Worm (Caenorhabditis elegans): ENCODE data around the gene ZK430.5.

ZK430.5 gene

DNA sequence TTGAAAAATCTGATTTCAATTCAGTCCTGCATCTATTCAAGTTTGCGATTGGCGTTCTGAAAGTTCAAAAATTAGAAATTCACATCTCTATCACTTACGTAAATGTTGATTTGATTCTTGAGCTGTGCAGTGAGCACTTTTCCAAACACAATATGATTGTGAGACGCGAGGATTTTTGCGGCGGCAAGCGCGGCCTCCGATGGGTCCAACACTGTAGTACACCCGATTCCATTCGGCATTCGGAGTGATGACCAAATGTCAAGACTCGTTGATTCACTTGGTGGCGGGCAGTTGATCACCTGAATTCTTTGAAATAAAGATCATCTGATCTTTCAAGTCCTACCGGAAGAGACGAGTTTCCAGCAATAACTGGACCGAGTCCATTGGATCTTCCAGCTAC lies 35.7 kb upstream of the ZK430.5 start:
- TF ChIP-seq nhr-19 (GFP tag; conservative IDR thresholded peaks at IDR 0.05) (no peak), C34B4.2 (tag; optimal IDR thresholded peaks at IDR 0.05) (no peak)

DNA sequence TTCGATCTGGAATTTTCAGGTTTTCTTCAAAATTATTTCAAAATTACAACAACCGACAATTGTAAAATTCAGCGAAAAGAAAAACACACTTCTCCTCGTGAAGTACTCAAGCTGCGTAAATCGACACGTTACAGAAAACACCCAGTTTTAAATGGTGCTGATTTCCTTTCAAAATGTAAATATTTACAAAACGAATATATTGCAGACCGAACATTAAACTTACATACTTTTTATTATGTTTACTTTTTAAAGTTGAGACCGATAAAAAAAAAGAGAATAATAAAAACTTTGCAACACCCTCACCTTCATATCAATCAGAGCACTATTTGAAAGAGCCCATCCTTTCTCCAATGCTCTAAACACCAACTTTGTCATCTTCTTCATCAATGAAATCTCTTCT lies 34.6 kb upstream of the ZK430.5 start:
- no peak for TF ChIP-seq tlp-1 (tag; optimal IDR thresholded peaks at IDR 0.05)

DNA sequence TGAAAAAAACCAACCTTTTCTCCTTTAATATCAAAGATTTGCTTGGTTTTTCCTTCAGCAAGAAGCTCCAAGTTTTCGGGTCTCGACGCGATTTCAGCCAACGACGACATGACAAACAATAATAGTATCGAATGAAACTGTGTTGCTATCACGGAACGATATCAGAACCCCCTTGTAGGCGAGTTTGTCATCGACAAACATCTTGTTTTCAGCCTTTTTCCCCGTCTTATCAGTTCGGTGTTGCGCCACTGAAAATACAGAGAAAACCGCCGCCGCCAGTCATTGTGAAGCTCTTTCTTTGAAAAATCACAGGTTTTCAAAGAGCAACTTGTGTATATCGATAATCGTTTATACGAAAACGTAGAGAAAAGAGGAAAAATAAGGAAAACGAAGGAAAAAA lies 33.1 kb upstream of the ZK430.5 start, which contains the start of gene paic-1:
Gene paic-1, minus strand, starts transcription at position 120 of the 400 bp plus-strand sequence.
- TF ChIP-seq efl-1 (optimal IDR thresholded peaks at IDR 0.05): no peak
- no peak for TF ChIP-seq efl-1 (GFP tag; optimal IDR thresholded peaks at IDR 0.05 in 1 of 2)
- TF ChIP-seq dpl-1 (GFP tag; optimal IDR thresholded peaks at IDR 0.05): no peak
- peak; percentile 28 for TF ChIP-seq nhr-47 (tag; optimal IDR thresholded peaks at IDR 0.05)
- peak; percentile 72 for TF ChIP-seq elt-2 (tag; optimal IDR thresholded peaks at IDR 0.05)
- TF ChIP-seq nhr-11 (tag; optimal IDR thresholded peaks at IDR 0.05): no peak
- TF ChIP-seq nhr-71 (tag; optimal IDR thresholded peaks at IDR 0.05): peak; percentile 4

ce11 chrII:4372867-4373397 lies 32.5 kb upstream of the ZK430.5 start:
- TF ChIP-seq hpl-2 (GFP tag; optimal IDR thresholded peaks at IDR 0.05): no peak
- no peak for TF ChIP-seq ceh-82 (tag; optimal IDR thresholded peaks at IDR 0.05)
- TF ChIP-seq Y116A8C.19 (tag; optimal IDR thresholded peaks at IDR 0.05; ENCODE audit: borderline replicate concordance): no peak
- TF ChIP-seq lir-3 (tag; optimal IDR thresholded peaks at IDR 0.05; ENCODE audit: poor library complexity): no peak
- no peak for TF ChIP-seq efl-1 (optimal IDR thresholded peaks at IDR 0.05)
- peak in 1 of 2 experiments; percentile 8 for TF ChIP-seq efl-1 (GFP tag; optimal IDR thresholded peaks at IDR 0.05 in 1 of 2)
- TF ChIP-seq dpl-1 (GFP tag; optimal IDR thresholded peaks at IDR 0.05): no peak

DNA sequence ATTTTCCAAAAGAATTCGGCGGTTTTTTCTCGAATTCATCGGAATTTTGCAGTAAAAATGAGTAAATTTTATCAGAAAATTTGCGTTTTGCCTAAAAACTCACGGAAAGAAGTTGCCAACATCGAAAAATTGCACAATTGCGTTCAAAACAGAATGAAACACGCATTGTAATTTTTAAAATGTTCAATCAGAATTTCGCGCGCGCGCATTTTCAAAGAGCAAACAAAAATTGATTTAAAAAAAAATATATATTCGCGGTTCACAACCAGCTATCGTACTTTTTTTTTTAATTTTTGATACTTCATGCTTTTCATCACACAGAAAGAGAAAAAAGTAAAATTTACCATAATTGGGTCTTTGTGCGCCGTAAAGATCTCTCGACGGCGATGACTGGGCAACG lies 30.6 kb upstream of the ZK430.5 start:
- TF ChIP-seq snpc-4 (tag; optimal IDR thresholded peaks at IDR 0.05): no peak
- no peak for TF ChIP-seq dsc-1 (tag; optimal IDR thresholded peaks at IDR 0.05)
- no peak for TF ChIP-seq isw-1 (GFP tag; IDR thresholded peaks at IDR 0.05)
- no peak for TF ChIP-seq zip-4 (GFP tag; optimal IDR thresholded peaks at IDR 0.05)
- no peak for TF ChIP-seq skn-1 (tag; optimal IDR thresholded peaks at IDR 0.05)
- TF ChIP-seq mef-2 (tag; optimal IDR thresholded peaks at IDR 0.05): no peak
- no peak for TF ChIP-seq lin-14 (GFP tag; optimal IDR thresholded peaks at IDR 0.05)
- TF ChIP-seq lir-3 (tag; optimal IDR thresholded peaks at IDR 0.05; ENCODE audit: poor library complexity): no peak
- TF ChIP-seq pax-3 (tag; optimal IDR thresholded peaks at IDR 0.05): no peak
- TF ChIP-seq nhr-12 (tag; optimal IDR thresholded peaks at IDR 0.05): no peak
- TF ChIP-seq mdl-1 (tag; optimal IDR thresholded peaks at IDR 0.05): no peak
- no peak for TF ChIP-seq alr-1 (tag; optimal IDR thresholded peaks at IDR 0.05; ENCODE audit: borderline replicate concordance)

- TF ChIP-seq C16A3.4 (tag; optimal IDR thresholded peaks at IDR 0.05) (peak; percentile 89), nhr-84 (tag; optimal IDR thresholded peaks at IDR 0.05) (no peak), lir-3 (tag; optimal IDR thresholded peaks at IDR 0.05; ENCODE audit: poor library complexity) (peak; percentile 85), ceh-63 (GFP tag; optimal IDR thresholded peaks at IDR 0.05) (peak; percentile 94), nhr-47 (tag; optimal IDR thresholded peaks at IDR 0.05) (peak; percentile 97), pag-3 (tag; optimal IDR thresholded peaks at IDR 0.05; ENCODE audit: borderline replicate concordance, insufficient read depth) (no peak), ztf-4 (tag; optimal IDR thresholded peaks at IDR 0.05) (peak; percentile 89), pax-3 (tag; optimal IDR thresholded peaks at IDR 0.05) (peak; percentile 97), ces-1 (GFP tag; optimal IDR thresholded peaks at IDR 0.05) (no peak), nhr-11 (tag; optimal IDR thresholded peaks at IDR 0.05) (peak; percentile 79), pqm-1 (tag; optimal IDR thresholded peaks at IDR 0.05) (peak; percentile 47), fkh-8 (tag; optimal IDR thresholded peaks at IDR 0.05) (peak; percentile 99), unc-30 (tag; optimal IDR thresholded peaks at IDR 0.05) (no peak), lin-15B (tag; optimal IDR thresholded peaks at IDR 0.05) (peak; percentile 95), dpl-1 (GFP tag; optimal IDR thresholded peaks at IDR 0.05) (peak; percentile 82 to 85 (median 82)), unc-86 (tag; optimal IDR thresholded peaks at IDR 0.05) (peak; percentile 95), egl-27 (tag; optimal IDR thresholded peaks at IDR 0.05) (peak; percentile 48 to 82), vab-15 (tag; optimal IDR thresholded peaks at IDR 0.05) (peak; percentile 95), mab-9 (GFP tag; IDR thresholded peaks at IDR 0.05) (peak; percentile 90), hlh-4 (tag; optimal IDR thresholded peaks at IDR 0.05) (no peak)
Measured at ce11 chrII:4376295-4377172, 28.9 kb upstream of the ZK430.5 start, which contains the start of gene ntl-2. TSS of gene ntl-2 (minus strand) at chrII:4376465.
